Fruit fly (Drosophila melanogaster) whole organism, prepupa: ENCODE data around the gene sra.
A peak's percentile ranks its signal among the peaks of the same experiment; 100 is the strongest.

Source experiments
- Blimp-1 ChIP-seq: fragments of 200-800 bp; sonication (Bioruptor generic); optimal IDR thresholded peaks from 3 replicates; lab custom pipeline; 2017; ENCODE audit warnings: missing biosample characterization, missing genetic modification characterization, mild to moderate bottlenecking, moderate library complexity, missing genetic modification reagents
- CG10631 ChIP-seq: fragments of 200-800 bp; sonication (Bioruptor generic); optimal IDR thresholded peaks from 2 replicates; lab custom pipeline; 2016; ENCODE audit warnings: missing biosample characterization, missing genetic modification characterization
- CG10669 ChIP-seq: fragments of 200-800 bp; sonication (Bioruptor generic); optimal IDR thresholded peaks from 3 replicates; lab custom pipeline; 2018; ENCODE audit warnings: missing biosample characterization, mild to moderate bottlenecking, missing genetic modification characterization, moderate library complexity
- CG11762 ChIP-seq: fragments of 200-800 bp; sonication (Bioruptor generic); optimal IDR thresholded peaks from 3 replicates; lab custom pipeline; 2016; ENCODE audit warnings: missing biosample characterization, missing genetic modification characterization; ENCODE audit not compliant: insufficient read depth
- CG11902 ChIP-seq: fragments of 200-800 bp; sonication (Bioruptor generic); optimal IDR thresholded peaks from 3 replicates; lab custom pipeline; 2016; ENCODE audit warnings: missing biosample characterization, missing genetic modification characterization
- CG15336 ChIP-seq: fragments of 200-800 bp; sonication (Bioruptor generic); IDR thresholded peaks from 2 replicates; pipeline ENCODE4 v1.3.6; 2022; ENCODE audit warnings: missing biosample characterization, missing genetic modification characterization
- CG16779 ChIP-seq: fragments of 200-800 bp; sonication (Bioruptor generic); optimal IDR thresholded peaks from 3 replicates; lab custom pipeline; 2017; ENCODE audit warnings: missing biosample characterization, mild to moderate bottlenecking, missing genetic modification characterization
- CG3032 ChIP-seq: fragments of 200-800 bp; optimal IDR thresholded peaks from 2 replicates; lab custom pipeline; 2019; ENCODE audit warnings: missing biosample characterization, mild to moderate bottlenecking, missing genetic modification characterization, moderate library complexity
- CG31627 ChIP-seq: fragments of 200-800 bp; sonication (Bioruptor generic); optimal IDR thresholded peaks from 3 replicates; lab custom pipeline; 2016; ENCODE audit warnings: missing biosample characterization, missing genetic modification characterization
- CG32006 ChIP-seq: fragments of 200-800 bp; sonication (Bioruptor generic); optimal IDR thresholded peaks from 3 replicates; lab custom pipeline; 2017; ENCODE audit warnings: missing biosample characterization, mild to moderate bottlenecking, missing genetic modification characterization
- CG3919 ChIP-seq: fragments of 200-800 bp; sonication (Bioruptor generic); optimal IDR thresholded peaks from 3 replicates; lab custom pipeline; 2016; ENCODE audit warnings: missing biosample characterization, missing genetic modification characterization
- CG4318 ChIP-seq: fragments of 200-800 bp; sonication (Bioruptor generic); optimal IDR thresholded peaks from 3 replicates; lab custom pipeline; 2017; ENCODE audit warnings: missing biosample characterization, mild to moderate bottlenecking, missing genetic modification characterization
- CG6163 ChIP-seq: fragments of 200-800 bp; sonication (Bioruptor generic); IDR thresholded peaks from 3 replicates; pipeline ENCODE4 v1.3.6; 2022; ENCODE audit warnings: missing biosample characterization, missing genetic modification characterization
- CG6276 ChIP-seq: fragments of 200-800 bp; sonication (Bioruptor generic); optimal IDR thresholded peaks from 2 replicates; lab custom pipeline; 2017; ENCODE audit warnings: missing biosample characterization, mild to moderate bottlenecking, missing genetic modification characterization
- CG6792 ChIP-seq: fragments of 200-800 bp; sonication (Bioruptor generic); optimal IDR thresholded peaks from 3 replicates; lab custom pipeline; 2016; ENCODE audit warnings: missing biosample characterization, missing genetic modification characterization
- CG6808 ChIP-seq: fragments of 200-800 bp; sonication (Bioruptor generic); optimal IDR thresholded peaks from 3 replicates; lab custom pipeline; 2017; ENCODE audit warnings: missing biosample characterization, missing genetic modification characterization, mild to moderate bottlenecking, moderate library complexity, missing genetic modification reagents
- CG6854 ChIP-seq: fragments of 200-800 bp; sonication (Bioruptor generic); optimal IDR thresholded peaks from 2 replicates; lab custom pipeline; 2017; ENCODE audit warnings: missing biosample characterization, mild to moderate bottlenecking, missing genetic modification characterization
- CG8319 ChIP-seq: fragments of 200-800 bp; sonication (Bioruptor generic); optimal IDR thresholded peaks from 3 replicates; lab custom pipeline; 2016; ENCODE audit warnings: missing biosample characterization, missing genetic modification characterization
- CG9139 ChIP-seq: fragments of 200-800 bp; sonication (Bioruptor generic); optimal IDR thresholded peaks from 3 replicates; lab custom pipeline; 2017; ENCODE audit warnings: missing biosample characterization, mild to moderate bottlenecking, missing genetic modification characterization
- Eip75B ChIP-seq: fragments of 200-800 bp; sonication (Bioruptor generic); optimal IDR thresholded peaks from 3 replicates; lab custom pipeline; 2016; ENCODE audit warnings: missing biosample characterization, missing genetic modification characterization
- Eip93F ChIP-seq: fragments of 200-800 bp; sonication (Bioruptor generic); optimal IDR thresholded peaks from 2 replicates; lab custom pipeline; 2016; ENCODE audit warnings: missing biosample characterization, mild to moderate bottlenecking, missing genetic modification characterization
- Ets96B ChIP-seq: fragments of 200-800 bp; optimal IDR thresholded peaks from 2 replicates; lab custom pipeline; 2019; ENCODE audit warnings: missing biosample characterization, mild to moderate bottlenecking, missing genetic modification characterization, moderate library complexity
- Gug ChIP-seq: fragments of 200-800 bp; sonication (Bioruptor generic); IDR thresholded peaks from 2 replicates; pipeline ENCODE4 v1.3.6; 2022; ENCODE audit warnings: missing biosample characterization, missing genetic modification characterization
- Hr38 ChIP-seq: sonication (Bioruptor generic); optimal IDR thresholded peaks from 2 replicates; lab custom pipeline; 2016; ENCODE audit warnings: missing biosample characterization, missing genetic modification characterization
- Hr39 ChIP-seq: fragments of 200-800 bp; sonication (Bioruptor generic); optimal IDR thresholded peaks from 2 replicates; lab custom pipeline; 2016; ENCODE audit warnings: missing biosample characterization, missing genetic modification characterization
- Hr4 ChIP-seq: fragments of 200-800 bp; sonication (Bioruptor generic); optimal IDR thresholded peaks from 3 replicates; lab custom pipeline; 2016; ENCODE audit warnings: missing biosample characterization, missing genetic modification characterization
- Lpt ChIP-seq: fragments of 200-800 bp; sonication (Bioruptor generic); optimal IDR thresholded peaks from 3 replicates; lab custom pipeline; 2016; ENCODE audit warnings: missing biosample characterization, missing genetic modification characterization
- Met ChIP-seq: fragments of 200-800 bp; sonication (Bioruptor generic); optimal IDR thresholded peaks from 3 replicates; lab custom pipeline; 2016; ENCODE audit warnings: missing biosample characterization, missing genetic modification characterization
- OdsH ChIP-seq: fragments of 200-800 bp; sonication (Bioruptor generic); optimal IDR thresholded peaks from 3 replicates; lab custom pipeline; 2016; ENCODE audit warnings: missing biosample characterization, missing genetic modification characterization
- Smox ChIP-seq: fragments of 200-800 bp; sonication (Bioruptor generic); optimal IDR thresholded peaks from 3 replicates; lab custom pipeline; 2016; ENCODE audit warnings: missing biosample characterization, missing genetic modification characterization
- Sox102F ChIP-seq: fragments of 200-800 bp; sonication (Bioruptor generic); optimal IDR thresholded peaks from 2 replicates; lab custom pipeline; 2016; ENCODE audit warnings: missing biosample characterization, mild to moderate bottlenecking, missing genetic modification characterization
- Sox14 ChIP-seq: fragments of 200-800 bp; sonication (Bioruptor generic); optimal IDR thresholded peaks from 3 replicates; lab custom pipeline; 2016; ENCODE audit warnings: missing biosample characterization, missing genetic modification characterization
- Sox15 ChIP-seq: fragments of 200-800 bp; sonication (Bioruptor generic); optimal IDR thresholded peaks from 3 replicates; lab custom pipeline; 2016; ENCODE audit warnings: missing biosample characterization, missing genetic modification characterization
- acj6 ChIP-seq: fragments of 200-800 bp; sonication (Bioruptor generic); optimal IDR thresholded peaks from 3 replicates; lab custom pipeline; 2016; ENCODE audit warnings: missing biosample characterization, missing genetic modification characterization
- cyc ChIP-seq: fragments of 200-800 bp; sonication (Bioruptor generic); optimal IDR thresholded peaks from 3 replicates; lab custom pipeline; 2016; ENCODE audit warnings: missing biosample characterization, missing genetic modification characterization
- dac ChIP-seq: fragments of 200-800 bp; sonication (Bioruptor generic); optimal IDR thresholded peaks from 2 replicates; lab custom pipeline; 2017; ENCODE audit warnings: missing biosample characterization, mild to moderate bottlenecking, missing genetic modification characterization
- dsx ChIP-seq: fragments of 200-800 bp; optimal IDR thresholded peaks from 3 replicates; lab custom pipeline; 2019; ENCODE audit warnings: missing biosample characterization, mild to moderate bottlenecking, missing genetic modification characterization, moderate library complexity; ENCODE audit not compliant: poor library complexity, severe bottlenecking
- eg ChIP-seq: fragments of 200-800 bp; sonication (Bioruptor generic); IDR thresholded peaks from 3 replicates; pipeline ENCODE4 v1.3.6; 2022; ENCODE audit warnings: missing biosample characterization, missing genetic modification characterization
- fd59A ChIP-seq: fragments of 200-800 bp; sonication (Bioruptor generic); optimal IDR thresholded peaks from 2 replicates; lab custom pipeline; 2017; ENCODE audit warnings: missing biosample characterization, mild to moderate bottlenecking, missing genetic modification characterization, missing genetic modification reagents
- fd85E ChIP-seq: fragments of 200-800 bp; sonication (Bioruptor generic); optimal IDR thresholded peaks from 3 replicates; lab custom pipeline; 2016; ENCODE audit warnings: missing biosample characterization, missing genetic modification characterization
- fkh ChIP-seq: fragments of 200-800 bp; sonication (Bioruptor generic); optimal IDR thresholded peaks from 3 replicates; lab custom pipeline; 2017; ENCODE audit warnings: missing biosample characterization, mild to moderate bottlenecking, missing genetic modification characterization, moderate library complexity
- pdm3 ChIP-seq: fragments of 200-800 bp; sonication (Bioruptor generic); optimal IDR thresholded peaks from 3 replicates; lab custom pipeline; 2016; ENCODE audit warnings: missing biosample characterization, missing genetic modification characterization
- spab ChIP-seq: fragments of 200-800 bp; sonication (Bioruptor generic); optimal IDR thresholded peaks from 2 replicates; lab custom pipeline; 2017; ENCODE audit warnings: missing biosample characterization, mild to moderate bottlenecking, missing genetic modification characterization, missing genetic modification reagents
- ss ChIP-seq, 2 experiments: fragments of 200-800 bp; sonication (Bioruptor generic); optimal IDR thresholded peaks; 2 replicates in 1 of 2; 3 replicates in 1 of 2; lab custom pipeline; 2017 to 2018; ENCODE audit warnings: mild to moderate bottlenecking in 2 of 2, missing biosample characterization in 2 of 2, missing genetic modification characterization in 2 of 2, moderate library complexity in 1 of 2
- svp ChIP-seq: fragments of 200-800 bp; sonication (Bioruptor generic); peaks from one replicate; lab custom pipeline; 2016; ENCODE audit warnings: missing biosample characterization, missing genetic modification characterization
- vri ChIP-seq: fragments of 200-800 bp; sonication (Bioruptor generic); optimal IDR thresholded peaks from 3 replicates; lab custom pipeline; 2016; ENCODE audit warnings: missing biosample characterization, mild to moderate bottlenecking, missing genetic modification characterization

The sra gene

dm6 chr3R:16210808-16211578 lies 24.2 kb downstream of the sra start (continued):
- peak; percentile 79 for TF ChIP-seq svp
- TF ChIP-seq CG8319: no peak
- TF ChIP-seq Lpt (GFP tag; lab: Kevin White, UChicago): no peak
- peak; percentile 23 for TF ChIP-seq cyc
- TF ChIP-seq CG15336: peak; percentile 9; the same call in 1 of the 2 replicates
- no peak for TF ChIP-seq CG6792 (GFP tag; lab: Kevin White, UChicago)
- TF ChIP-seq fd59A (GFP tag; lab: Kevin White, UChicago): peak; percentile 58
- no peak for TF ChIP-seq dac (GFP tag; lab: Kevin White, UChicago)
- TF ChIP-seq fd85E (GFP tag; lab: Kevin White, UChicago): no peak
- TF ChIP-seq vri: no peak
- TF ChIP-seq CG16779 (tag; lab: Kevin White, UChicago): no peak
- TF ChIP-seq fkh (GFP tag; lab: Kevin White, UChicago): no peak
- no peak for TF ChIP-seq Blimp-1 (GFP tag; lab: Kevin White, UChicago)
- peak; percentile 42 for TF ChIP-seq Sox14
- peak; percentile 44 for TF ChIP-seq CG10669 (GFP tag; lab: Kevin White, UChicago)
- TF ChIP-seq CG11762 (GFP tag; lab: Kevin White, UChicago): peak; percentile 42
- no peak for TF ChIP-seq CG6276 (GFP tag; lab: Kevin White, UChicago)
- TF ChIP-seq CG6163: peak; percentile 43; the same call in 1 of the 3 replicates
- peak; percentile 69 for TF ChIP-seq CG6854 (GFP tag; lab: Kevin White, UChicago)
- TF ChIP-seq CG11902 (GFP tag; lab: Kevin White, UChicago): no peak
- peak; percentile 68 for TF ChIP-seq CG10631 (GFP tag; lab: Kevin White, UChicago)
- no peak for TF ChIP-seq Hr4 (GFP tag; lab: Kevin White, UChicago)
- TF ChIP-seq spab (GFP tag; lab: Kevin White, UChicago): peak; percentile 46
- TF ChIP-seq dsx (GFP tag; lab: Kevin White, UChicago): no peak
- TF ChIP-seq CG6808 (GFP tag; lab: Kevin White, UChicago): peak; percentile 68
- peak; percentile 61 for TF ChIP-seq acj6 (GFP tag; lab: Kevin White, UChicago)

dm6 chr3R:16211883-16212540 lies 25.2 kb downstream of the sra start:
- peak; percentile 36 for TF ChIP-seq Blimp-1 (GFP tag; lab: Kevin White, UChicago)
- TF ChIP-seq vri: no peak
- no peak for TF ChIP-seq Sox15
- no peak for TF ChIP-seq CG9139 (GFP tag; lab: Kevin White, UChicago)
- peak; percentile 7 for TF ChIP-seq CG3919 (GFP tag; lab: Kevin White, UChicago)
- no peak for TF ChIP-seq CG6792 (GFP tag; lab: Kevin White, UChicago)
- TF ChIP-seq OdsH (GFP tag; lab: Kevin White, UChicago): no peak
- TF ChIP-seq Met (GFP tag; lab: Kevin White, UChicago): peak; percentile 26
- no peak for TF ChIP-seq Hr4 (GFP tag; lab: Kevin White, UChicago)
- no peak for TF ChIP-seq CG3032
- no peak for TF ChIP-seq Ets96B (tag; lab: Kevin White, UChicago)
- TF ChIP-seq Eip75B (GFP tag; lab: Kevin White, UChicago): no peak
- no peak for TF ChIP-seq pdm3 (GFP tag; lab: Kevin White, UChicago)
- TF ChIP-seq Eip93F (GFP tag; lab: Kevin White, UChicago): no peak
- TF ChIP-seq Gug (GFP tag; lab: Robert Waterston, UW): no peak
- no peak for TF ChIP-seq CG32006 (GFP tag; lab: Kevin White, UChicago)
- TF ChIP-seq acj6 (GFP tag; lab: Kevin White, UChicago): no peak
- no peak for TF ChIP-seq dsx (GFP tag; lab: Kevin White, UChicago)
- peak; percentile 58 for TF ChIP-seq svp
- TF ChIP-seq Hr38 (GFP tag; lab: Kevin White, UChicago): no peak
- TF ChIP-seq Sox14: no peak
- TF ChIP-seq spab (GFP tag; lab: Kevin White, UChicago): no peak
- no peak for TF ChIP-seq Hr39
- no peak for TF ChIP-seq CG15336
- TF ChIP-seq eg (GFP tag; lab: Robert Waterston, UW): no peak
- no peak for TF ChIP-seq Smox
- TF ChIP-seq CG4318 (GFP tag; lab: Kevin White, UChicago): no peak
- TF ChIP-seq CG31627 (GFP tag; lab: Kevin White, UChicago): no peak
- TF ChIP-seq ss (GFP tag; optimal IDR thresholded peaks at IDR 0.05; lab: Kevin White, UChicago): no peak
- TF ChIP-seq CG6854 (GFP tag; lab: Kevin White, UChicago): peak; percentile 39
- TF ChIP-seq Sox102F (GFP tag; lab: Kevin White, UChicago): peak; percentile 7
- TF ChIP-seq CG10631 (GFP tag; lab: Kevin White, UChicago): no peak
- no peak for TF ChIP-seq fkh (GFP tag; lab: Kevin White, UChicago)
